Fruit fly (Drosophila melanogaster) whole organism, adult: Measurements from ENCODE around the gene cdm.

Source experiments
- CG11617 ChIP-seq: fragments of 200-800 bp; sonication (Bioruptor generic); optimal IDR thresholded peaks from 2 replicates; lab custom pipeline; 2017; ENCODE audit warnings: mild to moderate bottlenecking, missing biosample characterization, missing genetic modification reagents, missing genetic modification characterization
- CG12768 ChIP-seq: fragments of 200-800 bp; sonication (Bioruptor generic); optimal IDR thresholded peaks from 2 replicates; lab custom pipeline; 2017; ENCODE audit warnings: missing biosample characterization, missing genetic modification characterization, mild to moderate bottlenecking, moderate library complexity, missing genetic modification reagents
- CG14711 ChIP-seq: fragments of 200-800 bp; sonication (Bioruptor generic); optimal IDR thresholded peaks from 2 replicates; lab custom pipeline; 2018; ENCODE audit warnings: missing biosample characterization, mild to moderate bottlenecking, missing genetic modification characterization, moderate library complexity
- CG1620 ChIP-seq: fragments of 200-800 bp; sonication (Bioruptor generic); optimal IDR thresholded peaks from 2 replicates; lab custom pipeline; 2016; ENCODE audit warnings: missing biosample characterization, missing genetic modification characterization
- CG33017 ChIP-seq: fragments of 200-800 bp; sonication (Bioruptor generic); optimal IDR thresholded peaks from 2 replicates; lab custom pipeline; 2018; ENCODE audit warnings: missing biosample characterization, mild to moderate bottlenecking, missing genetic modification characterization, moderate library complexity
- CG5204 ChIP-seq: fragments of 200-800 bp; sonication (Bioruptor generic); optimal IDR thresholded peaks from 2 replicates; lab custom pipeline; 2016; ENCODE audit warnings: missing biosample characterization, missing genetic modification characterization
- CG7045 ChIP-seq: fragments of 200-800 bp; sonication (Bioruptor generic); optimal IDR thresholded peaks from 2 replicates; lab custom pipeline; 2017; ENCODE audit warnings: missing biosample characterization, mild to moderate bottlenecking, missing genetic modification characterization
- CG7101 ChIP-seq: fragments of 200-800 bp; sonication (Bioruptor generic); optimal IDR thresholded peaks from 2 replicates; lab custom pipeline; 2018; ENCODE audit warnings: missing biosample characterization, mild to moderate bottlenecking, missing genetic modification characterization, moderate library complexity
- Clk ChIP-seq: fragments of 200-800 bp; sonication (Bioruptor generic); optimal IDR thresholded peaks from 2 replicates; lab custom pipeline; 2017; ENCODE audit warnings: missing biosample characterization, missing genetic modification characterization
- Crg-1 ChIP-seq: fragments of 200-800 bp; sonication (Bioruptor generic); optimal IDR thresholded peaks from 2 replicates; lab custom pipeline; 2016; ENCODE audit warnings: missing biosample characterization, missing genetic modification characterization
- Hr96 ChIP-seq: fragments of 200-800 bp; sonication (Bioruptor generic); optimal IDR thresholded peaks from 2 replicates; lab custom pipeline; 2016; ENCODE audit warnings: missing biosample characterization, missing genetic modification characterization
- Mnt ChIP-seq: fragments of 200-800 bp; sonication (Bioruptor generic); optimal IDR thresholded peaks from 2 replicates; lab custom pipeline; 2016; ENCODE audit warnings: missing biosample characterization, mild to moderate bottlenecking, missing genetic modification characterization
- bab1 ChIP-seq: fragments of 200-800 bp; sonication (Bioruptor generic); optimal IDR thresholded peaks from 3 replicates; lab custom pipeline; 2019; ENCODE audit warnings: missing biosample characterization, mild to moderate bottlenecking, missing genetic modification characterization, moderate library complexity
- cic ChIP-seq: fragments of 200-800 bp; sonication (Bioruptor generic); optimal IDR thresholded peaks from 2 replicates; lab custom pipeline; 2017; ENCODE audit warnings: missing biosample characterization, mild to moderate bottlenecking, missing genetic modification characterization, moderate library complexity
- cnc ChIP-seq, 2 experiments: fragments of >200 bp; optimal IDR thresholded peaks; 2 replicates each; lab custom pipeline; 2017
- kay ChIP-seq: fragments of 200-800 bp; sonication (Bioruptor generic); peaks from one replicate; lab custom pipeline; 2016; ENCODE audit warnings: missing biosample characterization, missing genetic modification characterization, borderline replicate concordance
- ovo ChIP-seq: fragments of 200-800 bp; sonication (Bioruptor generic); optimal IDR thresholded peaks from 2 replicates; lab custom pipeline; 2016; ENCODE audit warnings: missing biosample characterization, missing genetic modification characterization
- pad ChIP-seq: fragments of 200-800 bp; sonication (Bioruptor generic); optimal IDR thresholded peaks from 3 replicates; lab custom pipeline; 2017; ENCODE audit warnings: missing biosample characterization, missing genetic modification characterization, mild to moderate bottlenecking, moderate library complexity, missing genetic modification reagents
- tj ChIP-seq: fragments of 200-800 bp; sonication (Bioruptor generic); optimal IDR thresholded peaks from 3 replicates; lab custom pipeline; 2017; ENCODE audit warnings: missing biosample characterization, mild to moderate bottlenecking, missing genetic modification characterization, moderate library complexity
- toe ChIP-seq: fragments of 200-800 bp; sonication (Bioruptor generic); optimal IDR thresholded peaks from 2 replicates; lab custom pipeline; 2016; ENCODE audit warnings: missing biosample characterization, missing genetic modification characterization

Gene cdm

dm6 chr3R:18195295-18195694 is 12.0 kb upstream of the cdm start:
- TF ChIP-seq Hr96 (GFP tag; lab: Kevin White, UChicago) (no peak), CG12768 (GFP tag; lab: Kevin White, UChicago) (no peak), CG7101 (no peak), cnc (optimal IDR thresholded peaks at IDR 0.05; lab: Kevin White, UChicago) (no peak), CG7045 (GFP tag; lab: Kevin White, UChicago) (no peak), pad (GFP tag; lab: Kevin White, UChicago) (no peak), CG33017 (tag; lab: Kevin White, UChicago) (no peak), CG14711 (no peak), tj (GFP tag; lab: Kevin White, UChicago) (no peak), Crg-1 (no peak), bab1 (GFP tag; lab: Kevin White, UChicago) (no peak)

dm6 chr3R:18191867-18192266 is 8.6 kb upstream of the cdm start, which contains the start of gene CG14313:
TSS of gene CG14313 (minus strand) at chr3R:18191967.
- TF ChIP-seq CG7045 (GFP tag; lab: Kevin White, UChicago) (no peak), CG1620 (GFP tag; lab: Kevin White, UChicago) (no peak), Clk (no peak), CG12768 (GFP tag; lab: Kevin White, UChicago) (no peak), toe (GFP tag; lab: Kevin White, UChicago) (no peak), ovo (GFP tag; lab: Kevin White, UChicago) (no peak), Hr96 (GFP tag; lab: Kevin White, UChicago) (no peak), cic (no peak), Crg-1 (no peak), kay (no peak), pad (GFP tag; lab: Kevin White, UChicago) (no peak), CG11617 (no peak), CG7101 (no peak), CG14711 (no peak), CG5204 (no peak), Mnt (GFP tag; lab: Kevin White, UChicago) (no peak), CG33017 (tag; lab: Kevin White, UChicago) (no peak)

dm6 chr3R:18188702-18189125 is 5.4 kb upstream of the cdm start, which contains the start of the genes CG12321 and MED17:
TSS of gene CG12321 (minus strand) at chr3R:18188707.
TSS of gene MED17 (plus strand) at chr3R:18189072.
- TF ChIP-seq pad (GFP tag; lab: Kevin White, UChicago) (peak; percentile 91), tj (GFP tag; lab: Kevin White, UChicago) (peak; percentile 67), Crg-1 (peak; percentile 96), CG7045 (GFP tag; lab: Kevin White, UChicago) (peak; percentile 94), Mnt (GFP tag; lab: Kevin White, UChicago) (peak; percentile 75), CG5204 (peak; percentile 81), CG33017 (tag; lab: Kevin White, UChicago) (peak; percentile 83), CG12768 (GFP tag; lab: Kevin White, UChicago) (peak; percentile 93), CG14711 (peak; percentile 89), CG7101 (peak; percentile 93), toe (GFP tag; lab: Kevin White, UChicago) (peak; percentile 74), Clk (peak; percentile 94), kay (no peak), CG1620 (GFP tag; lab: Kevin White, UChicago) (peak; percentile 91), cnc (optimal IDR thresholded peaks at IDR 0.05; lab: Kevin White, UChicago) (no peak), cic (peak; percentile 62), ovo (GFP tag; lab: Kevin White, UChicago) (peak; percentile 87), bab1 (GFP tag; lab: Kevin White, UChicago) (peak; percentile 63), Hr96 (GFP tag; lab: Kevin White, UChicago) (no peak), CG11617 (peak; percentile 93)

- peak; percentile 75 for TF ChIP-seq CG1620 (GFP tag; lab: Kevin White, UChicago)
- TF ChIP-seq ovo (GFP tag; lab: Kevin White, UChicago) = peak; percentile 93
- peak; percentile 80 for TF ChIP-seq CG11617
- TF ChIP-seq CG7101 = peak; percentile 85
- peak; percentile 83 for TF ChIP-seq bab1 (GFP tag; lab: Kevin White, UChicago)
- peak; percentile 51 for TF ChIP-seq cic
- TF ChIP-seq CG12768 (GFP tag; lab: Kevin White, UChicago) = peak; percentile 84
- peak; percentile 59 for TF ChIP-seq toe (GFP tag; lab: Kevin White, UChicago)
- peak; percentile 62 for TF ChIP-seq CG7045 (GFP tag; lab: Kevin White, UChicago)
- TF ChIP-seq CG5204 = no peak
- TF ChIP-seq Hr96 (GFP tag; lab: Kevin White, UChicago) = peak; percentile 72
- TF ChIP-seq Clk = peak; percentile 24
- peak; percentile 77 for TF ChIP-seq pad (GFP tag; lab: Kevin White, UChicago)
- TF ChIP-seq kay = no peak
- TF ChIP-seq CG14711 = peak; percentile 82
- peak; percentile 85 for TF ChIP-seq Crg-1
- TF ChIP-seq cnc (optimal IDR thresholded peaks at IDR 0.05; lab: Kevin White, UChicago) = no peak
- peak; percentile 32 for TF ChIP-seq tj (GFP tag; lab: Kevin White, UChicago)
- peak; percentile 76 for TF ChIP-seq CG33017 (tag; lab: Kevin White, UChicago)
- peak; percentile 69 for TF ChIP-seq Mnt (GFP tag; lab: Kevin White, UChicago)
Observed at dm6 chr3R:18185385-18185784, 2.1 kb upstream of the cdm start, which contains the start of the genes Arp5 and CG7208. TSS of gene Arp5 (plus strand) at chr3R:18185498. TSS of gene CG7208 (minus strand) at chr3R:18185715.

- TF ChIP-seq CG1620 (GFP tag; lab: Kevin White, UChicago) = peak; percentile 55
- TF ChIP-seq bab1 (GFP tag; lab: Kevin White, UChicago) = peak; percentile 54
- peak; percentile 60 for TF ChIP-seq tj (GFP tag; lab: Kevin White, UChicago)
- TF ChIP-seq kay = no peak
- TF ChIP-seq CG7101 = peak; percentile 89
- peak; percentile 91 for TF ChIP-seq CG33017 (tag; lab: Kevin White, UChicago)
- TF ChIP-seq CG7045 (GFP tag; lab: Kevin White, UChicago) = peak; percentile 91
- TF ChIP-seq cic = peak; percentile 70
- peak; percentile 91 for TF ChIP-seq toe (GFP tag; lab: Kevin White, UChicago)
- peak; percentile 69 for TF ChIP-seq pad (GFP tag; lab: Kevin White, UChicago)
- TF ChIP-seq CG11617 = peak; percentile 91
- peak; percentile 46 for TF ChIP-seq Mnt (GFP tag; lab: Kevin White, UChicago)
- TF ChIP-seq Crg-1 = peak; percentile 44
- TF ChIP-seq Clk = peak; percentile 78
- TF ChIP-seq Hr96 (GFP tag; lab: Kevin White, UChicago) = peak; percentile 79
- TF ChIP-seq CG5204 = peak; percentile 88
- peak; percentile 35 for TF ChIP-seq ovo (GFP tag; lab: Kevin White, UChicago)
- TF ChIP-seq CG12768 (GFP tag; lab: Kevin White, UChicago) = peak; percentile 89
- no peak for TF ChIP-seq cnc (optimal IDR thresholded peaks at IDR 0.05; lab: Kevin White, UChicago)
- TF ChIP-seq CG14711 = peak; percentile 74
Observed at dm6 chr3R:18171983-18172967, 11.0 kb downstream of the cdm start.
